Worm (Caenorhabditis elegans): ENCODE data around the gene mlc-3.

Gene mlc-3

ce11 chrIII:5594350-5594749, 29.5 kb downstream of the mlc-3 start:
- TF ChIP-seq lin-11 (tag; optimal IDR thresholded peaks at IDR 0.05) (no peak), Y55F3AM.14 (GFP tag; optimal IDR thresholded peaks at IDR 0.05) (no peak), nhr-23 (tag; optimal IDR thresholded peaks at IDR 0.05) (no peak), fos-1 (tag; optimal IDR thresholded peaks at IDR 0.05) (peak; percentile 19), nhr-21 (tag; optimal IDR thresholded peaks at IDR 0.05) (peak; percentile 30), lin-13 (GFP tag; optimal IDR thresholded peaks at IDR 0.05) (no peak), nhr-25 (tag; optimal IDR thresholded peaks at IDR 0.05) (peak; percentile 71), unc-55 (GFP tag; optimal IDR thresholded peaks at IDR 0.05) (no peak), sma-9 (GFP tag; optimal IDR thresholded peaks at IDR 0.05) (peak; percentile 7), sma-9 (tag; optimal IDR thresholded peaks at IDR 0.05) (no peak), unc-62 (GFP tag; optimal IDR thresholded peaks at IDR 0.05) (no peak), nhr-6 (tag; optimal IDR thresholded peaks at IDR 0.05) (no peak), crh-2 (tag; optimal IDR thresholded peaks at IDR 0.05) (no peak), dmd-4 (tag; optimal IDR thresholded peaks at IDR 0.05) (no peak), mab-5 (tag; optimal IDR thresholded peaks at IDR 0.05) (no peak), sma-3 (GFP tag; optimal IDR thresholded peaks at IDR 0.05) (peak; percentile 43), nhr-10 (tag; optimal IDR thresholded peaks at IDR 0.05) (no peak), sem-4 (tag; optimal IDR thresholded peaks at IDR 0.05) (no peak)

ce11 chrIII:5595445-5595844, 30.6 kb downstream of the mlc-3 start, which contains the start of gene ced-6:
TSS of gene ced-6 (plus strand) at chrIII:5595771.
- TF ChIP-seq sma-3 (GFP tag; optimal IDR thresholded peaks at IDR 0.05) (peak; percentile 9), ceh-82 (tag; optimal IDR thresholded peaks at IDR 0.05) (no peak), fos-1 (tag; optimal IDR thresholded peaks at IDR 0.05) (peak; percentile 73)

ce11 chrIII:5599958-5600357, 35.1 kb downstream of the mlc-3 start, which contains the start of gene wdr-37:
TSS of gene wdr-37 (minus strand) at chrIII:5600058.
- TF ChIP-seq dmd-4 (tag; optimal IDR thresholded peaks at IDR 0.05): no peak
- TF ChIP-seq nhr-6 (tag; optimal IDR thresholded peaks at IDR 0.05): no peak
- no peak for TF ChIP-seq nhr-23 (tag; optimal IDR thresholded peaks at IDR 0.05)
- TF ChIP-seq Y55F3AM.14 (GFP tag; optimal IDR thresholded peaks at IDR 0.05): no peak
- TF ChIP-seq nhr-25 (tag; optimal IDR thresholded peaks at IDR 0.05): peak; percentile 5
- no peak for TF ChIP-seq nhr-11 (tag; optimal IDR thresholded peaks at IDR 0.05)

- peak; percentile 65 for TF ChIP-seq F13H6.1 (tag; optimal IDR thresholded peaks at IDR 0.05)
- peak; percentile 87 for TF ChIP-seq nhr-129 (tag; optimal IDR thresholded peaks at IDR 0.05)
- TF ChIP-seq sem-4 (tag; optimal IDR thresholded peaks at IDR 0.05): peak; percentile 22
- peak; percentile 74 for TF ChIP-seq lin-13 (GFP tag; optimal IDR thresholded peaks at IDR 0.05)
- peak; percentile 63 for TF ChIP-seq nhr-25 (tag; optimal IDR thresholded peaks at IDR 0.05)
- peak; percentile 73 for TF ChIP-seq sma-9 (GFP tag; optimal IDR thresholded peaks at IDR 0.05)
- no peak for TF ChIP-seq sma-9 (tag; optimal IDR thresholded peaks at IDR 0.05)
- TF ChIP-seq ztf-4 (tag; optimal IDR thresholded peaks at IDR 0.05): peak; percentile 51
- no peak for TF ChIP-seq nhr-12 (tag; optimal IDR thresholded peaks at IDR 0.05)
- TF ChIP-seq ceh-16 (tag; optimal IDR thresholded peaks at IDR 0.05): peak; percentile 25
- peak; percentile 70 for TF ChIP-seq nhr-21 (tag; optimal IDR thresholded peaks at IDR 0.05)
- peak; percentile 20 for TF ChIP-seq unc-55 (GFP tag; optimal IDR thresholded peaks at IDR 0.05)
- no peak for TF ChIP-seq mab-5 (tag; optimal IDR thresholded peaks at IDR 0.05)
- no peak for TF ChIP-seq lin-11 (tag; optimal IDR thresholded peaks at IDR 0.05)
- no peak for TF ChIP-seq zag-1 (tag; optimal IDR thresholded peaks at IDR 0.05)
- TF ChIP-seq fos-1 (tag; optimal IDR thresholded peaks at IDR 0.05): peak; percentile 64
- TF ChIP-seq crh-2 (tag; optimal IDR thresholded peaks at IDR 0.05): peak; percentile 59
- TF ChIP-seq skn-1 (tag; optimal IDR thresholded peaks at IDR 0.05): no peak
- TF ChIP-seq egl-27 (tag; optimal IDR thresholded peaks at IDR 0.05): peak; percentile 58
- no peak for TF ChIP-seq lin-39 (tag; optimal IDR thresholded peaks at IDR 0.05)
- peak; percentile 62 for TF ChIP-seq gmeb-1 (tag; optimal IDR thresholded peaks at IDR 0.05)
- peak; percentile 76 for TF ChIP-seq sma-3 (GFP tag; optimal IDR thresholded peaks at IDR 0.05)
- peak; percentile 13 to 72 for TF ChIP-seq lsy-2 (tag; optimal IDR thresholded peaks at IDR 0.05)
- TF ChIP-seq C34F6.9 (tag; optimal IDR thresholded peaks at IDR 0.05): peak; percentile 63
- TF ChIP-seq ama-1 (optimal IDR thresholded peaks at IDR 0.05): no peak
- TF ChIP-seq unc-62 (GFP tag; optimal IDR thresholded peaks at IDR 0.05): no peak
- TF ChIP-seq aly-2 (tag; optimal IDR thresholded peaks at IDR 0.05): no peak
These were observed 37.2 kb downstream of the mlc-3 start for ce11 chrIII:5601999-5602398.

- TF ChIP-seq Y55F3AM.14 (GFP tag; optimal IDR thresholded peaks at IDR 0.05) (no peak), elt-1 (tag; optimal IDR thresholded peaks at IDR 0.05) (no peak), zag-1 (tag; optimal IDR thresholded peaks at IDR 0.05) (peak; percentile 24), F13H6.1 (tag; optimal IDR thresholded peaks at IDR 0.05) (peak; percentile 50), nhr-25 (tag; optimal IDR thresholded peaks at IDR 0.05) (no peak), C34F6.9 (tag; optimal IDR thresholded peaks at IDR 0.05) (peak; percentile 77), lsy-2 (tag; optimal IDR thresholded peaks at IDR 0.05) (peak; percentile 36 to 81), lin-39 (tag; optimal IDR thresholded peaks at IDR 0.05) (no peak), dmd-4 (tag; optimal IDR thresholded peaks at IDR 0.05) (no peak), skn-1 (tag; optimal IDR thresholded peaks at IDR 0.05) (no peak), ceh-82 (tag; optimal IDR thresholded peaks at IDR 0.05) (no peak), ceh-16 (tag; optimal IDR thresholded peaks at IDR 0.05) (no peak), mab-5 (tag; optimal IDR thresholded peaks at IDR 0.05) (peak; percentile 53), fos-1 (tag; optimal IDR thresholded peaks at IDR 0.05) (peak; percentile 59), sem-4 (tag; optimal IDR thresholded peaks at IDR 0.05) (no peak), R02D3.7 (tag; optimal IDR thresholded peaks at IDR 0.05) (no peak), peb-1 (tag; optimal IDR thresholded peaks at IDR 0.05) (no peak), unc-55 (GFP tag; optimal IDR thresholded peaks at IDR 0.05) (peak; percentile 86), gmeb-1 (tag; optimal IDR thresholded peaks at IDR 0.05) (peak; percentile 65), alr-1 (tag; optimal IDR thresholded peaks at IDR 0.05) (no peak), nhr-10 (tag; optimal IDR thresholded peaks at IDR 0.05) (no peak), egl-27 (tag; optimal IDR thresholded peaks at IDR 0.05) (no peak), lin-13 (GFP tag; optimal IDR thresholded peaks at IDR 0.05) (peak; percentile 70), ztf-11 (tag; optimal IDR thresholded peaks at IDR 0.05) (no peak), lin-11 (tag; optimal IDR thresholded peaks at IDR 0.05) (peak; percentile 42), nhr-77 (tag; optimal IDR thresholded peaks at IDR 0.05) (no peak), ZK546.5 (tag; optimal IDR thresholded peaks at IDR 0.05) (no peak)
These were observed 38.7 kb downstream of the mlc-3 start, which contains the start of gene madf-11 for ce11 chrIII:5603439-5603986. TSS of gene madf-11 (minus strand) at chrIII:5603489.
